Worm (Caenorhabditis elegans): Measurements from ENCODE around the gene din-1.
A peak's percentile ranks its signal among the peaks of the same experiment; 100 is the strongest.

din-1 gene

DNA sequence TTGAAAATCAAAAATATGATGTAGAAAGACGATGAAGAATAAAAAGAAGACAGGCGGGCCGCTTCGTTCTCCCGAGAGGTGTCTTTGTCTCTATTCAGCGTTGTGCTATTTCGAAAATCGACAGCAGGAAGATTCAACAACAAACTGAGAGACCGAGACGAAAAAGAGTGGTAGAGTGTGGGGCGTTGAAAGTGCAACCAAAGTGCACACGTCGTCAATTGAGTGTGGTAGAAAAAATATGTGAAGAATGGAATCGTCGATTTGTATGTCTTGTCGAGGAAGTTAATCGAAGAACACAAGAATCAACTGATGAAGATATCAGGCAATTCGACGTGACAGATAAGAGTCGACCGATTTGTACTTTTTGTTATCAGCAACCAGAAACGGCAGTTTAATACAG is 14.2 kb downstream of the din-1 start:
- no peak for TF ChIP-seq ref-1 (GFP tag; conservative IDR thresholded peaks at IDR 0.05)
- no peak for TF ChIP-seq ztf-29 (GFP tag; IDR thresholded peaks at IDR 0.05)
- no peak for TF ChIP-seq T22C8.4 (GFP tag; IDR thresholded peaks at IDR 0.05)
- no peak for TF ChIP-seq cog-1 (tag; optimal IDR thresholded peaks at IDR 0.05)
- TF ChIP-seq flt-1 (GFP tag; IDR thresholded peaks at IDR 0.05): no peak
- no peak for TF ChIP-seq ztf-23 (GFP tag; IDR thresholded peaks at IDR 0.05)
- no peak for TF ChIP-seq tab-1 (GFP tag; IDR thresholded peaks at IDR 0.05)
- TF ChIP-seq klf-2 (GFP tag; conservative IDR thresholded peaks at IDR 0.05): no peak
- no peak for TF ChIP-seq med-1 (GFP tag; optimal IDR thresholded peaks at IDR 0.05; ENCODE audit: insufficient read depth)

DNA sequence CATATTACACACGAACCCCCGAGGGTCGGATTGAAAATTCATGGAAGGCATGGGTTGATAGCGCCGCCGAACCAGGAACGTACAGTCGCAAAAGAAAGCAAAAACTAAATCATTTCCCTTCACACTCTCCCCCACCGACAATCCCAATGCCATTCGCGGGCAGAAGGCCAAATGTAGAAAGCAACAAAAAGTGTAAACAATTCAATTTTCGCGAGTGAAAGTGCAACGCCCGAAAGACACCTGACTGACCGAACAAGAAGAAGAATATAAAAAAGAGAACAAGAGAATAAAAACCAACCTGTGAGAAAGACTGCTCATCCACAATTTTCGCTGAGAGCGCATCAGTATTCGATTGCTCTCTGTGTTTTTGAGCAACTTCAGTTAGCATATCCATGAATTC is 15.7 kb downstream of the din-1 start:
- no peak for TF ChIP-seq cog-1 (tag; optimal IDR thresholded peaks at IDR 0.05)
- TF ChIP-seq ztf-23 (GFP tag; IDR thresholded peaks at IDR 0.05): no peak
- TF ChIP-seq flt-1 (GFP tag; IDR thresholded peaks at IDR 0.05): peak; percentile 29; the same call in 1 of the 2 replicates

DNA sequence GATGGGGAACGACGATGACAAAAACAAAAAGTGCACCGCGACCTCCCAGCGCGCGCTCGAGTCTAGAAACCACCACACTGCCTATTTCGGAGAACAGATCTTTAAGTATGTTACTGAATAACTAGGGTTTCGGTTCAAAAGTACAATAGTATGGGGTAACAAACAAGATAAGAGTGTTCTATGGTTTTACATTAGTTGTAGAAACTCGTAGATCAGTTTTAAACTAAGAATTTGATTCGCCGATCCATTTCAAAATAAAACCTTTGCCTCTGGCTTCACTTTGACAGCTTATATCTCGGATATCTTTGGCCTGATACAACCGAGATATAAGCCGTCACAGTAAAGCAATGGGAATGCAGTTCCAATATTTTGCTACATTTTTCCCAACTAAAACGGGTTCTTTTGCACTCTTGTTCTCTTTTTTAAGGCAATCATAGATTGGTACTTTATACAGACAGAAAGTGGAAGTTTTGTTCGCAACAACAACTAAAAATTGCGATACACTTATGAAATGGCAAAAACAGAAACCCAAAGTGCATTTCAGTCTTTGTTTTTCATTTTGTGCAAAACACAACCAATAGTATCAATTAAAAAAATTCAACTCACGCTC is 17.0 kb downstream of the din-1 start:
- TF ChIP-seq ztf-23 (GFP tag; IDR thresholded peaks at IDR 0.05) (0 out of 2 replicates have a peak, but pooled peaks have one; percentile 21), flt-1 (GFP tag; IDR thresholded peaks at IDR 0.05) (no peak), tab-1 (GFP tag; IDR thresholded peaks at IDR 0.05) (no peak)

DNA sequence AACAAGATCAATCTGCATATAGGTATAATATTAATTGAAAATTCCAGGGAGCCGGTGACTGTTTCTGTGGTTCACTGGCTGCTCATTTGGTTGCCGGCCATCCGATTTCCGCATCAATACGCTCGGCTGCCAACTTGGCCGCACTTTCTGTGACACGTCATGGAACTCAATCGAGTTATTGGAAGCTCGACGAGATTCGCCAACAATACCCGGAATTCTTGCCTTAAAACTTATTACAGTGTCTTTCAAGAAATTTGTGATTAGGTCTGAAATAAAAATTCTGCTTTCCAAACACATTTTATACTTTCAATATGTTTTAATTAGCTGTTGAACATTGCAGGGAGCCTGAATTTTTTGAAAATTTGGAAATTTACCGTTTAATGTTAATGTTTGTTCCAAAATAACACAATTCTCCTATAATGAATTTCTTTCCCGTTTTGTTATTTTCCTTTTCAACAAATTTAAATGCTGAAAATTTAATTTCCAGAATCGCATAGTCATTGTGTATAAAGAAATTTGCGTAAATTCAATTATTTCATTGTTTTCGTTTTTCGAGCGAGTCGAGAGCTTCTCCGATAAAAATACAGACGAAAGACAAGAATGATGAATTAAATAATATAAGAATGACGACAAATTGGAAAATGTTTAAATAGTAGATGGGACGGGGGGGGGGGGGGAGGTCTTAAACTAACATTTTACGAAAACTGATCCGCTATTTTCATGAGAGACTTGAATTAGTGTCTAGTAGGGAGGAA is 19.1 kb downstream of the din-1 start:
- TF ChIP-seq tab-1 (GFP tag; IDR thresholded peaks at IDR 0.05): no peak
- no peak for TF ChIP-seq ztf-23 (GFP tag; IDR thresholded peaks at IDR 0.05)
- TF ChIP-seq T22C8.4 (GFP tag; IDR thresholded peaks at IDR 0.05): no peak
- TF ChIP-seq cog-1 (tag; optimal IDR thresholded peaks at IDR 0.05): no peak
- no peak for TF ChIP-seq klf-2 (GFP tag; conservative IDR thresholded peaks at IDR 0.05)
- TF ChIP-seq ref-1 (GFP tag; conservative IDR thresholded peaks at IDR 0.05): no peak
- TF ChIP-seq flt-1 (GFP tag; IDR thresholded peaks at IDR 0.05): no peak
- TF ChIP-seq ztf-29 (GFP tag; IDR thresholded peaks at IDR 0.05): no peak
- no peak for TF ChIP-seq med-1 (GFP tag; optimal IDR thresholded peaks at IDR 0.05; ENCODE audit: insufficient read depth)

DNA sequence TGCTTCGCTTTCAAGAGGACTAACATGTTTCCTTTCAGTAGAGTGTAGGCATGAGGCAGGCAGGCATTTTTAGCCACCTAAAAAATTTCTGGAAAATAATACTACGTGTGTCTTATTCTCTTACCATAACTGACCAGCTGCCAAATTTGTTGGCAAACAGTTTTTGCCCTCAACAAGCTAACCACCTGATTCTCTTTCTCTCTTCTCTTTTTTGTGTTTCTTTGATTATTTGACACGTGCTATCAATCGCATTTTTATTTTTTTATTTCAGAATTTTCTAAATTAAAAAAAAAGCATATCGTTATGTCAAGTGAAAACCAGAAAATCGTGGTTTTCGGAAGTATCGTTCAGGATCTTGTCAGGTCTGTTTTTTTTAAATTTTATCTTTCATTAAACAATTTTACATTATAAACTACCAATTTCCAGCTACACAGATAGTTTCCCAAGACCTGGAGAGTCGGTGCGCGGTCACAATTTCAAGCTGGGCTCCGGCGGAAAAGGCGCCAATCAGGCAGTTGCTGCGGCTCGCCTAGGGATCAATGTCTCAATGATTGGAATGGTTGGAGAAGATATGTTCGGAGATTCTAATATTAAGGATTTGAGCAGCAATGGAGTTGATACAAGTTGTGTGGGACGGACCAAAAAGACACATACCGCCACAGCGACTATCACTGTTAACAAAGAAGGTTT is 21.2 kb downstream of the din-1 start, which contains the start of gene F07A11.5:
F07A11.5 (plus strand) TSS at position 267 of the 690 bp plus-strand sequence.
- TF ChIP-seq ztf-23 (GFP tag; IDR thresholded peaks at IDR 0.05) (no peak), med-1 (GFP tag; optimal IDR thresholded peaks at IDR 0.05; ENCODE audit: insufficient read depth) (no peak), klf-2 (GFP tag; conservative IDR thresholded peaks at IDR 0.05) (no peak), tab-1 (GFP tag; IDR thresholded peaks at IDR 0.05) (no peak), ztf-29 (GFP tag; IDR thresholded peaks at IDR 0.05) (no peak), T22C8.4 (GFP tag; IDR thresholded peaks at IDR 0.05) (no peak), flt-1 (GFP tag; IDR thresholded peaks at IDR 0.05) (no peak), cog-1 (tag; optimal IDR thresholded peaks at IDR 0.05) (no peak), ref-1 (GFP tag; conservative IDR thresholded peaks at IDR 0.05) (no peak)

DNA sequence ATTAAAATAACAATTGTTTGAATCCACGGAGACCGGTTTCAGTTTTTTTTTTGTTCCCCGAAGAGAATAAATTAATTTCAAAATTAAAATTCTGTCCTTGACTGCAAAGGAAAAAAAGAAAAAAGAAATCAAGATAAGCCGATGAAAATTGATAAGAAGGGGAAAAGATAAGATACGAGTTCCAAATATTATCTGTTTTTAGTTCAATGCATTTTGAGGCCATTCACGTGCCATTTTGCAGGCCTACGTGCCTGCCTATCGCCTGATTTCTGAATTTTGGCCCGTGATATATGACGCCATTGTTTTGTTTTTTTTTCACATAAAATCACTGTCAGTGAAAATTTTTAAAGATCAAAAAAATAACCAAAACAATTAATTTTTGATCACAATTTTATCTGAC is 21.9 kb downstream of the din-1 start:
- TF ChIP-seq ztf-29 (GFP tag; IDR thresholded peaks at IDR 0.05): no peak
- no peak for TF ChIP-seq med-1 (GFP tag; optimal IDR thresholded peaks at IDR 0.05; ENCODE audit: insufficient read depth)
- no peak for TF ChIP-seq flt-1 (GFP tag; IDR thresholded peaks at IDR 0.05)
- TF ChIP-seq ref-1 (GFP tag; conservative IDR thresholded peaks at IDR 0.05): no peak
- no peak for TF ChIP-seq ztf-23 (GFP tag; IDR thresholded peaks at IDR 0.05)
- TF ChIP-seq tab-1 (GFP tag; IDR thresholded peaks at IDR 0.05): no peak
- TF ChIP-seq T22C8.4 (GFP tag; IDR thresholded peaks at IDR 0.05): no peak
- TF ChIP-seq klf-2 (GFP tag; conservative IDR thresholded peaks at IDR 0.05): no peak
- TF ChIP-seq cog-1 (tag; optimal IDR thresholded peaks at IDR 0.05): no peak

DNA sequence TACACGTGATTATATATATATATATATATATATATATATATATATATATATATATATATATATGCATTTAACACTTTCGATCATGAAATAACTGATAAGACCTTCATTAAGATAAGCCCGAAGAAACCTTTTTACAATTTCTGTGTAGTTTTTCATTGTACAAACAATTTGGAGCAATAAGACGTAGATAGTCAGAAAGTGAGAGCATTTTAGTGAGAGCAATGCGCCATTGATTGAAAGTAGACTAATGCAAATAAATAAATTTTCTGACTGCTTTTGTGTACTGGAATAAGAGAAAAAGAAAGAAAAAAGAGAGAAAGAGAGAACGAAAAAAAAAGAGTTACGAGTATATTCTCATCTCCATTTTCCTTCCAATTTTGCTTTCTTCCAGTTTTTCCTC is 28.8 kb downstream of the din-1 start:
- TF ChIP-seq cog-1 (tag; optimal IDR thresholded peaks at IDR 0.05) (no peak), ztf-23 (GFP tag; IDR thresholded peaks at IDR 0.05) (no peak), ztf-29 (GFP tag; IDR thresholded peaks at IDR 0.05) (no peak)

DNA sequence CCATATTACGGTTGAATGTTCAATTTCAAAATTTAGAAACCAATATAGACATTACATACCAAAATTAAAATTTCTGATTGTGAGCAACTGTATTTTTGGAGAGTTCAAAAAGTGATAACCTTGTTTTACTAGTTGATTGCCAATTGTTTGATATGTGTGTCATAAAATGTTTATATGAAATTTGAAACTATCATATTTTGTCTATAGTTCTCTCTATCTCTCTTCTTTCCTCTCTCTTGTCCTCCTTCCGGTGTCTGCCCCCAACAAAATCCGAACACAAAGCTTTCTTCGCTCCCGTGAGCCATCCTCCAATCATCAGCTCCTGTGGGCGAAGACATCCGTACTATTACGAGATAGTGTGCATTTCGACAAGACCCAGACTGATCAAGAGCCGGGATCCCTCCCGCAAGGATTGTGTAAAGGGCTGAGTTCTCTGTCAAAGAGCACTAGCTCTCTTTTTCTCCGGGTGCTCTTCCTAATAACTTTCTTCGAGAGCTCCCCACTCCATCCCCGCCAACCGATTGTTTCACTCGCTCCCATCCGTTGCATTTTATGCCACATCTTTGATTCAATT is 30.9 kb downstream of the din-1 start:
- TF ChIP-seq cog-1 (tag; optimal IDR thresholded peaks at IDR 0.05) (no peak), klf-2 (GFP tag; conservative IDR thresholded peaks at IDR 0.05) (no peak), T22C8.4 (GFP tag; IDR thresholded peaks at IDR 0.05) (no peak), ref-1 (GFP tag; conservative IDR thresholded peaks at IDR 0.05) (no peak), ztf-29 (GFP tag; IDR thresholded peaks at IDR 0.05) (no peak), ztf-23 (GFP tag; IDR thresholded peaks at IDR 0.05) (no peak), tab-1 (GFP tag; IDR thresholded peaks at IDR 0.05) (no peak), med-1 (GFP tag; optimal IDR thresholded peaks at IDR 0.05; ENCODE audit: insufficient read depth) (no peak), flt-1 (GFP tag; IDR thresholded peaks at IDR 0.05) (no peak)

DNA sequence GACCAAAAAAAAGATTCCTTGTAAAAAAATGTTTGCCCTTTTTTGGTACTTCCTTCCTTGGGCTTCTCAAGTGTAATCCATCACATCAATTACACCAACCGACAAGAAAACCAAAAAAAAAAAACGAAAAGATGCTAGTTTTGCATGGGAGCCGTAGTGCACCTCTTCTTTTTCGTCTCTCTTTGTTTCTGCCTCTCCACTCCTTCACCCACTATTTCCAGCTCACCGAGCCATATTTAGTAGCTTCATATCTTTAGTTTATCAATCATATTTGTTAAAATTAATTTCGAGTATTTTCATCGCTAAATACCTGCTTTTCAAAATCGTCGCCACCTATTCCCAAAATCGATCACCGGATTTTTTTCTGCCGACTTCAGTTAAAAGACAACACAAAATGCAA is 32.7 kb downstream of the din-1 start, which contains the start of gene F07A11.4:
F07A11.4 (plus strand) TSS at position 301 of the 400 bp plus-strand sequence.
- TF ChIP-seq med-1 (GFP tag; optimal IDR thresholded peaks at IDR 0.05; ENCODE audit: insufficient read depth) (no peak), tab-1 (GFP tag; IDR thresholded peaks at IDR 0.05) (no peak), flt-1 (GFP tag; IDR thresholded peaks at IDR 0.05) (no peak), ztf-23 (GFP tag; IDR thresholded peaks at IDR 0.05) (no peak), klf-2 (GFP tag; conservative IDR thresholded peaks at IDR 0.05) (no peak), ref-1 (GFP tag; conservative IDR thresholded peaks at IDR 0.05) (no peak), cog-1 (tag; optimal IDR thresholded peaks at IDR 0.05) (no peak), T22C8.4 (GFP tag; IDR thresholded peaks at IDR 0.05) (no peak), ztf-29 (GFP tag; IDR thresholded peaks at IDR 0.05) (no peak)
